Worm (Caenorhabditis elegans) whole organism, young adult: Measurements from ENCODE around the gene Y49F6B.13.
A peak's percentile ranks its signal among the peaks of the same experiment; 100 is the strongest.

Experiments used
- B0019.2 ChIP-seq: fragments of 200-800 bp; sonication (Bioruptor generic); conservative IDR thresholded peaks from 2 replicates; pipeline ENCODE4 v1.3.6; 2022; ENCODE audit warnings: missing genetic modification reagents, missing genetic modification characterization, missing compliant biosample characterization
- B0261.1 ChIP-seq: sonication (generic microtip); optimal IDR thresholded peaks from 2 replicates; lab custom pipeline; 2016; ENCODE audit warnings: mild to moderate bottlenecking, missing genetic modification characterization, moderate library complexity, missing compliant biosample characterization
- B0336.3 ChIP-seq: fragments of 200-800 bp; sonication (Bioruptor generic); IDR thresholded peaks from 2 replicates; pipeline ENCODE4 v1.3.6; 2022; ENCODE audit warnings: missing genetic modification characterization, missing compliant biosample characterization
- C17E4.6 ChIP-seq: fragments of 200-800 bp; sonication (Bioruptor generic); IDR thresholded peaks from 2 replicates; pipeline ENCODE4 v1.3.6; 2022; ENCODE audit warnings: missing genetic modification reagents, missing genetic modification characterization, missing compliant biosample characterization
- D2030.7 ChIP-seq: fragments of 200-800 bp; sonication (Bioruptor generic); IDR thresholded peaks from 2 replicates; pipeline ENCODE4 v1.3.6; 2022; ENCODE audit warnings: missing genetic modification reagents, missing genetic modification characterization, missing compliant biosample characterization
- F23B12.7 ChIP-seq: sonication (generic microtip); optimal IDR thresholded peaks from 2 replicates; lab custom pipeline; 2017; ENCODE audit warnings: missing genetic modification characterization, mild to moderate bottlenecking, missing compliant biosample characterization, antibody characterized with exemption, moderate library complexity; ENCODE audit not compliant: insufficient read depth
- F33H1.4 ChIP-seq: fragments of 200-800 bp; sonication (Bioruptor generic); IDR thresholded peaks from 2 replicates; pipeline ENCODE4 v1.3.6; 2022; ENCODE audit warnings: missing genetic modification reagents, missing genetic modification characterization, missing compliant biosample characterization
- F39B2.1 ChIP-seq: fragments of 200-800 bp; sonication (Bioruptor generic); IDR thresholded peaks from 2 replicates; pipeline ENCODE4 v1.3.6; 2022; ENCODE audit warnings: missing genetic modification reagents, missing genetic modification characterization, missing compliant biosample characterization
- Y53F4B.3 ChIP-seq: fragments of 200-800 bp; sonication (Bioruptor generic); IDR thresholded peaks from 2 replicates; pipeline ENCODE4 v1.3.6; 2022; ENCODE audit warnings: missing genetic modification reagents, missing genetic modification characterization, missing compliant biosample characterization
- akir-1 ChIP-seq: fragments of 200-800 bp; sonication (Bioruptor generic); optimal IDR thresholded peaks from 2 replicates; lab custom pipeline; 2018; ENCODE audit warnings: mild to moderate bottlenecking, missing genetic modification characterization, moderate library complexity, missing compliant biosample characterization
- aptf-2 ChIP-seq: fragments of 200-800 bp; sonication (Bioruptor generic); conservative IDR thresholded peaks from 2 replicates; pipeline ENCODE4 v1.3.6; 2022; ENCODE audit warnings: missing genetic modification reagents, missing genetic modification characterization, missing compliant biosample characterization
- attf-6 ChIP-seq: fragments of 200-800 bp; sonication (Bioruptor generic); IDR thresholded peaks from 2 replicates; pipeline ENCODE4 v1.3.6; 2022; ENCODE audit warnings: missing genetic modification reagents, missing genetic modification characterization, missing compliant biosample characterization
- bed-1 ChIP-seq: fragments of 200-800 bp; sonication (Bioruptor generic); IDR thresholded peaks from 2 replicates; pipeline ENCODE4 v1.3.6; 2022; ENCODE audit warnings: missing genetic modification reagents, missing genetic modification characterization, missing compliant biosample characterization
- bed-2 ChIP-seq: fragments of 200-800 bp; sonication (Bioruptor generic); IDR thresholded peaks from 2 replicates; pipeline ENCODE4 v1.3.6; 2022; ENCODE audit warnings: missing genetic modification reagents, missing genetic modification characterization, missing compliant biosample characterization
- cebp-1 ChIP-seq, 2 experiments: fragments of 200-800 bp in 1 of 2; sonication (Bioruptor generic) in 1 of 2; sonication (generic microtip) in 1 of 2; IDR thresholded peaks in 1 of 2; optimal IDR thresholded peaks in 1 of 2; 2 replicates each; pipeline versions ENCODE4 v1.3.6 to Lab custom; 2017 to 2022; ENCODE audit warnings: missing compliant biosample characterization in 2 of 2, missing genetic modification characterization in 2 of 2, mild to moderate bottlenecking in 1 of 2, missing genetic modification reagents in 1 of 2, moderate library complexity in 1 of 2
- ceh-40 ChIP-seq: fragments of 200-800 bp; sonication (Bioruptor generic); IDR thresholded peaks from 2 replicates; pipeline ENCODE4 v1.3.6; 2022; ENCODE audit warnings: missing genetic modification characterization, missing compliant biosample characterization
- ceh-58 ChIP-seq: fragments of 200-800 bp; sonication (Bioruptor generic); IDR thresholded peaks from 2 replicates; pipeline ENCODE4 v1.3.6; 2022; ENCODE audit warnings: missing genetic modification characterization, missing compliant biosample characterization
- chd-7 ChIP-seq: sonication (generic microtip); optimal IDR thresholded peaks from 2 replicates; lab custom pipeline; 2016; ENCODE audit warnings: mild to moderate bottlenecking, missing genetic modification characterization, moderate library complexity, missing compliant biosample characterization
- die-1 ChIP-seq: sonication (generic microtip); optimal IDR thresholded peaks from 2 replicates; lab custom pipeline; 2016; ENCODE audit warnings: missing genotype, mild to moderate bottlenecking, missing genetic modification characterization, missing compliant biosample characterization
- dpl-1 ChIP-seq: fragments of 150-350 bp; optimal IDR thresholded peaks from 2 replicates; lab custom pipeline; 2014; ENCODE audit warnings: missing biosample characterization, missing genetic modification reagents, missing genetic modification characterization
- egl-18 ChIP-seq: fragments of 200-800 bp; sonication (Bioruptor generic); IDR thresholded peaks from 2 replicates; pipeline ENCODE4 v1.3.6; 2022; ENCODE audit warnings: missing genetic modification reagents, missing genetic modification characterization, missing compliant biosample characterization
- egrh-3 ChIP-seq: fragments of 200-800 bp; sonication (Bioruptor generic); IDR thresholded peaks from 2 replicates; pipeline ENCODE4 v1.3.6; 2022; ENCODE audit warnings: missing genetic modification reagents, missing genetic modification characterization, missing compliant biosample characterization
- ekl-4 ChIP-seq: fragments of 200-800 bp; sonication (Bioruptor generic); IDR thresholded peaks from 2 replicates; pipeline ENCODE4 v1.3.6; 2022; ENCODE audit warnings: missing genetic modification reagents, missing genetic modification characterization, missing compliant biosample characterization
- gei-17 ChIP-seq: fragments of 200-800 bp; sonication (Bioruptor generic); optimal IDR thresholded peaks from 2 replicates; lab custom pipeline; 2018; ENCODE audit warnings: mild to moderate bottlenecking, missing genetic modification characterization, missing compliant biosample characterization
- him-1 ChIP-seq: sonication (generic microtip); optimal IDR thresholded peaks from 2 replicates; lab custom pipeline; 2016; ENCODE audit warnings: missing genotype, missing genetic modification reagents, missing genetic modification characterization, missing compliant biosample characterization
- hmg-1.2 ChIP-seq: fragments of 200-800 bp; sonication (Bioruptor generic); IDR thresholded peaks from 2 replicates; pipeline ENCODE4 v1.3.6; 2022; ENCODE audit warnings: missing genetic modification reagents, missing genetic modification characterization, missing compliant biosample characterization
- hrde-1 ChIP-seq: sonication (generic microtip); optimal IDR thresholded peaks from 2 replicates; lab custom pipeline; 2016; ENCODE audit warnings: missing genetic modification characterization, mild to moderate bottlenecking, missing compliant biosample characterization, moderate library complexity, missing genotype, missing genetic modification reagents, borderline replicate concordance
- hsf-1 ChIP-seq: fragments of 200-800 bp; sonication (Bioruptor generic); IDR thresholded peaks from 2 replicates; pipeline ENCODE4 v1.3.6; 2022; ENCODE audit warnings: missing genetic modification reagents, missing genetic modification characterization, missing compliant biosample characterization
- let-607 ChIP-seq, 2 experiments: fragments of 200-800 bp in 1 of 2; sonication (Bioruptor generic) in 1 of 2; sonication (generic microtip) in 1 of 2; optimal IDR thresholded peaks; 2 replicates each; lab custom pipeline; 2016 to 2018; ENCODE audit warnings: mild to moderate bottlenecking in 2 of 2, missing compliant biosample characterization in 2 of 2, missing genetic modification characterization in 2 of 2, moderate library complexity in 2 of 2, missing genotype in 1 of 2
- lsl-1 ChIP-seq: fragments of 200-800 bp; sonication (Bioruptor generic); optimal IDR thresholded peaks from 2 replicates; lab custom pipeline; 2018; ENCODE audit warnings: mild to moderate bottlenecking, missing genetic modification characterization, moderate library complexity, missing compliant biosample characterization
- lsy-27 ChIP-seq: sonication (generic microtip); optimal IDR thresholded peaks from 2 replicates; lab custom pipeline; 2017; ENCODE audit warnings: missing genetic modification characterization, mild to moderate bottlenecking, missing compliant biosample characterization, antibody characterized with exemption, missing genotype, borderline replicate concordance; ENCODE audit not compliant: insufficient read depth
- madf-10 ChIP-seq: sonication (generic microtip); optimal IDR thresholded peaks from 2 replicates; lab custom pipeline; 2016; ENCODE audit warnings: mild to moderate bottlenecking, missing genetic modification characterization, missing compliant biosample characterization
- madf-3 ChIP-seq: fragments of 200-800 bp; sonication (Bioruptor generic); IDR thresholded peaks from 2 replicates; pipeline ENCODE4 v1.3.6; 2022; ENCODE audit warnings: missing genetic modification reagents, missing genetic modification characterization, missing compliant biosample characterization
- madf-8 ChIP-seq: fragments of 200-800 bp; sonication (Bioruptor generic); conservative IDR thresholded peaks from 2 replicates; pipeline ENCODE4 v1.3.6; 2022; ENCODE audit warnings: missing genetic modification reagents, missing genetic modification characterization, missing compliant biosample characterization
- nfya-2 ChIP-seq: fragments of 200-800 bp; sonication (Bioruptor generic); IDR thresholded peaks from 2 replicates; pipeline ENCODE4 v1.3.6; 2022; ENCODE audit warnings: missing genetic modification reagents, missing genetic modification characterization, missing compliant biosample characterization
- nhr-179 ChIP-seq: sonication (generic microtip); optimal IDR thresholded peaks from 2 replicates; lab custom pipeline; 2016; ENCODE audit warnings: mild to moderate bottlenecking, missing genetic modification characterization, missing compliant biosample characterization
- rcor-1 ChIP-seq: fragments of 200-800 bp; sonication (Bioruptor generic); IDR thresholded peaks from 2 replicates; pipeline ENCODE4 v1.3.6; 2022; ENCODE audit warnings: missing genetic modification reagents, missing genetic modification characterization, missing compliant biosample characterization
- sea-2 ChIP-seq: fragments of 200-800 bp; sonication (Bioruptor generic); IDR thresholded peaks from 2 replicates; pipeline ENCODE4 v1.3.6; 2022; ENCODE audit warnings: missing genetic modification characterization, missing compliant biosample characterization
- snpc-1.1 ChIP-seq: sonication (generic microtip); optimal IDR thresholded peaks from 2 replicates; lab custom pipeline; 2017; ENCODE audit warnings: missing genetic modification characterization, mild to moderate bottlenecking, missing compliant biosample characterization, antibody characterized with exemption, moderate library complexity, missing genotype, missing genetic modification reagents; ENCODE audit not compliant: insufficient read depth
- somi-1 ChIP-seq: fragments of 200-800 bp; sonication (Bioruptor generic); optimal IDR thresholded peaks from 2 replicates; lab custom pipeline; 2018; ENCODE audit warnings: mild to moderate bottlenecking, missing genetic modification characterization, missing compliant biosample characterization
- tbx-9 ChIP-seq: sonication (generic microtip); optimal IDR thresholded peaks from 2 replicates; lab custom pipeline; 2016; ENCODE audit warnings: borderline replicate concordance, missing genetic modification characterization, inconsistent platforms, missing compliant biosample characterization
- unc-62 ChIP-seq: fragments of 150-350 bp; optimal IDR thresholded peaks from 2 replicates; lab custom pipeline; 2014; ENCODE audit warnings: missing biosample characterization, missing genetic modification reagents, missing genetic modification characterization
- ztf-22 ChIP-seq: fragments of 200-800 bp; sonication (Bioruptor generic); optimal IDR thresholded peaks from 2 replicates; lab custom pipeline; 2018; ENCODE audit warnings: mild to moderate bottlenecking, missing genetic modification characterization, moderate library complexity, missing compliant biosample characterization
- ztf-25 ChIP-seq: fragments of 200-800 bp; sonication (Bioruptor generic); IDR thresholded peaks from 2 replicates; pipeline ENCODE4 v1.3.6; 2022; ENCODE audit warnings: missing genetic modification reagents, missing genetic modification characterization, missing compliant biosample characterization
- ztf-26 ChIP-seq: sonication (generic microtip); optimal IDR thresholded peaks from 2 replicates; lab custom pipeline; 2017; ENCODE audit warnings: missing genetic modification characterization, missing compliant biosample characterization
- ztf-3 ChIP-seq: fragments of 200-800 bp; sonication (Bioruptor generic); optimal IDR thresholded peaks from 2 replicates; lab custom pipeline; 2018; ENCODE audit warnings: mild to moderate bottlenecking, missing genetic modification characterization, missing compliant biosample characterization
- ztf-6 ChIP-seq: fragments of 200-800 bp; sonication (Bioruptor generic); IDR thresholded peaks from 2 replicates; pipeline ENCODE4 v1.3.6; 2022; ENCODE audit warnings: missing genetic modification reagents, missing genetic modification characterization, missing compliant biosample characterization

The Y49F6B.13 gene

ce11 chrII:3439244-3439698 lies 32.2 kb downstream of the Y49F6B.13 start (continued):
- TF ChIP-seq nfya-2 (GFP tag; lab: Robert Waterston, UW), result no peak
- no peak for TF ChIP-seq hsf-1 (GFP tag; lab: Robert Waterston, UW)
- TF ChIP-seq ceh-40 (GFP tag; lab: Robert Waterston, UW), result peak; percentile 76; the same call in 1 of the 2 replicates
- TF ChIP-seq B0261.1 (tag; lab: Kevin White, UChicago), result peak; percentile 97
- no peak for TF ChIP-seq lsy-27 (tag; lab: Kevin White, UChicago)
- no peak for TF ChIP-seq bed-1 (GFP tag; lab: Robert Waterston, UW)
- no peak for TF ChIP-seq nhr-179 (tag; lab: Kevin White, UChicago)
- TF ChIP-seq him-1 (tag; lab: Kevin White, UChicago), result peak; percentile 93
- TF ChIP-seq F33H1.4 (GFP tag; lab: Robert Waterston, UW), result 0 out of 2 replicates have a peak, but pooled peaks have one; percentile 32
- no peak for TF ChIP-seq madf-8 (GFP tag; lab: Robert Waterston, UW)
- no peak for TF ChIP-seq egl-18
- TF ChIP-seq B0336.3, result peak; percentile 84; the same call in 1 of the 2 replicates
- TF ChIP-seq ceh-58 (GFP tag; lab: Robert Waterston, UW), result 0 out of 2 replicates have a peak, but pooled peaks have one; percentile 54
- peak; percentile 70 for TF ChIP-seq chd-7 (tag; lab: Kevin White, UChicago)
- TF ChIP-seq attf-6, result 0 out of 2 replicates have a peak, but pooled peaks have one; percentile 39
- TF ChIP-seq ekl-4 (GFP tag; lab: Robert Waterston, UW), result peak; percentile 75
- no peak for TF ChIP-seq cebp-1 (GFP tag; IDR thresholded peaks at IDR 0.05; lab: Robert Waterston, UW)
- TF ChIP-seq cebp-1 (tag; optimal IDR thresholded peaks at IDR 0.05; lab: Kevin White, UChicago), result peak; percentile 76
- peak; percentile 46 for TF ChIP-seq gei-17 (GFP tag; lab: Kevin White, UChicago)
- no peak for TF ChIP-seq bed-2 (GFP tag; lab: Robert Waterston, UW)
- no peak for TF ChIP-seq Y53F4B.3 (GFP tag; lab: Robert Waterston, UW)
- TF ChIP-seq ztf-22, result no peak
- no peak for TF ChIP-seq tbx-9 (tag; lab: Kevin White, UChicago)
- peak; percentile 68 for TF ChIP-seq somi-1 (GFP tag; lab: Kevin White, UChicago)
- TF ChIP-seq aptf-2 (GFP tag; lab: Robert Waterston, UW), result peak; percentile 43; the same call in 1 of the 2 replicates
- peak; percentile 51 for TF ChIP-seq hrde-1
- no peak for TF ChIP-seq unc-62
- TF ChIP-seq madf-3 (GFP tag; lab: Robert Waterston, UW), result no peak
- peak; percentile 43; the same call in 1 of the 2 replicates for TF ChIP-seq rcor-1 (GFP tag; lab: Robert Waterston, UW)
- no peak for TF ChIP-seq ztf-6 (GFP tag; lab: Robert Waterston, UW)
- TF ChIP-seq C17E4.6 (GFP tag; lab: Robert Waterston, UW), result peak; percentile 77
- TF ChIP-seq hmg-1.2 (GFP tag; lab: Robert Waterston, UW), result peak; percentile 74
- TF ChIP-seq madf-10 (tag; lab: Kevin White, UChicago), result peak; percentile 55
- peak; percentile 65 for TF ChIP-seq lsl-1 (GFP tag; lab: Kevin White, UChicago)
- no peak for TF ChIP-seq dpl-1 (GFP tag; lab: Kevin White, UChicago)
- peak; percentile 84 for TF ChIP-seq ztf-26 (tag; lab: Kevin White, UChicago)
- TF ChIP-seq ztf-3, result peak; percentile 57
- TF ChIP-seq egrh-3 (GFP tag; lab: Robert Waterston, UW), result peak; percentile 92
- peak; percentile 7 for TF ChIP-seq snpc-1.1 (tag; lab: Kevin White, UChicago)
- peak; percentile 86 for TF ChIP-seq D2030.7 (GFP tag; lab: Robert Waterston, UW)
- peak; percentile 25 to 54 for TF ChIP-seq let-607 (tag; optimal IDR thresholded peaks at IDR 0.05; lab: Kevin White, UChicago)
- peak; percentile 80 for TF ChIP-seq die-1 (tag; lab: Kevin White, UChicago)
- TF ChIP-seq F39B2.1, result no peak
- TF ChIP-seq B0019.2 (GFP tag; lab: Robert Waterston, UW), result peak; percentile 49; the same call in 1 of the 2 replicates
- no peak for TF ChIP-seq F23B12.7 (tag; lab: Kevin White, UChicago)
- peak; percentile 60; the same call in 1 of the 2 replicates for TF ChIP-seq ztf-25 (GFP tag; lab: Robert Waterston, UW)
- no peak for TF ChIP-seq akir-1
- TF ChIP-seq sea-2 (GFP tag; lab: Robert Waterston, UW), result no peak
